Fruit fly (Drosophila melanogaster): Measurements from ENCODE around the gene Vps24.

The Vps24 gene

dm6 chr3R:4291289-4291688 lies 19.5 kb downstream of the Vps24 start (continued):
- TF ChIP-seq pnt (GFP tag; optimal IDR thresholded peaks at IDR 0.05) (no peak), tap (tag; optimal IDR thresholded peaks at IDR 0.05) (no peak), cg (GFP tag; optimal IDR thresholded peaks at IDR 0.05) (no peak), ara (GFP tag; IDR thresholded peaks at IDR 0.05) (no peak), Pdp1 (GFP tag; optimal IDR thresholded peaks at IDR 0.05) (no peak), ci (GFP tag; IDR thresholded peaks at IDR 0.05) (no peak), CG3163 (GFP tag; optimal IDR thresholded peaks at IDR 0.05) (no peak), Ets65A (GFP tag) (peak; percentile 76), ewg (GFP tag; optimal IDR thresholded peaks at IDR 0.05) (peak; percentile 98), CG1602 (GFP tag; optimal IDR thresholded peaks at IDR 0.05) (no peak), fd102C (GFP tag; optimal IDR thresholded peaks at IDR 0.05) (no peak), H15 (GFP tag; IDR thresholded peaks at IDR 0.05) (no peak), Six4 (GFP tag; optimal IDR thresholded peaks at IDR 0.05) (no peak), CG12104 (GFP tag; optimal IDR thresholded peaks at IDR 0.05) (no peak), Nf-YC (tag; optimal IDR thresholded peaks at IDR 0.05) (peak; percentile 36), Dbx (GFP tag; IDR thresholded peaks at IDR 0.05) (no peak), Abd-B (GFP tag; optimal IDR thresholded peaks at IDR 0.05) (no peak), fd96Cb (tag; optimal IDR thresholded peaks at IDR 0.05) (no peak), Atf6 (GFP tag; IDR thresholded peaks at IDR 0.05) (no peak), gro (GFP tag; optimal IDR thresholded peaks at IDR 0.05) (no peak), CG13894 (tag; optimal IDR thresholded peaks at IDR 0.05) (peak; percentile 13), ttk (GFP tag; IDR thresholded peaks at IDR 0.05) (no peak), CG12236 (GFP tag; optimal IDR thresholded peaks at IDR 0.05) (no peak), Bteb2 (GFP tag; optimal IDR thresholded peaks at IDR 0.05) (no peak), ftz-f1 (GFP tag; optimal IDR thresholded peaks at IDR 0.05) (no peak), chinmo (GFP tag; IDR thresholded peaks at IDR 0.05; ENCODE audit: partially characterized antibody) (0 out of 4 replicates have a peak, but pooled peaks have one; percentile 28), sug (tag; optimal IDR thresholded peaks at IDR 0.05) (peak; percentile 69), Stat92E (GFP tag; optimal IDR thresholded peaks at IDR 0.05) (no peak), CG34376 (GFP tag; optimal IDR thresholded peaks at IDR 0.05) (peak; percentile 9), MBD-R2 (GFP tag; IDR thresholded peaks at IDR 0.05) (no peak), nom (GFP tag; optimal IDR thresholded peaks at IDR 0.05) (peak; percentile 53), CG8281 (tag; optimal IDR thresholded peaks at IDR 0.05) (no peak), wor (GFP tag; IDR thresholded peaks at IDR 0.05) (no peak), Rfx (GFP tag; IDR thresholded peaks at IDR 0.05) (no peak), Dek (tag; optimal IDR thresholded peaks at IDR 0.05) (no peak), CG12219 (GFP tag; optimal IDR thresholded peaks at IDR 0.05) (no peak), trh (GFP tag; optimal IDR thresholded peaks at IDR 0.05) (no peak), pzg (GFP tag; optimal IDR thresholded peaks at IDR 0.05) (peak; percentile 1), Atf-2 (GFP tag; optimal IDR thresholded peaks at IDR 0.05) (no peak), CG12744 (GFP tag; optimal IDR thresholded peaks at IDR 0.05) (no peak), CG10543 (GFP tag; optimal IDR thresholded peaks at IDR 0.05) (peak; percentile 53), slp2 (GFP tag; optimal IDR thresholded peaks at IDR 0.05) (no peak), gsb-n (tag; optimal IDR thresholded peaks at IDR 0.05) (no peak)
